Worm (Caenorhabditis elegans): ENCODE results near the gene snpc-1.2.

- TF ChIP-seq ama-1 (optimal IDR thresholded peaks at IDR 0.05) = no peak
- no peak for TF ChIP-seq nhr-76 (tag; optimal IDR thresholded peaks at IDR 0.05)
- TF ChIP-seq skn-1 (tag; optimal IDR thresholded peaks at IDR 0.05) = no peak
- TF ChIP-seq isw-1 (GFP tag; IDR thresholded peaks at IDR 0.05) = no peak
- TF ChIP-seq F16B12.6 (tag; optimal IDR thresholded peaks at IDR 0.05) = no peak
- no peak for TF ChIP-seq efl-3 (GFP tag; optimal IDR thresholded peaks at IDR 0.05)
- no peak for TF ChIP-seq grh-1 (GFP tag; IDR thresholded peaks at IDR 0.05)
- TF ChIP-seq zag-1 (tag; optimal IDR thresholded peaks at IDR 0.05) = no peak
- no peak for TF ChIP-seq ces-1 (GFP tag; optimal IDR thresholded peaks at IDR 0.05)
- no peak for TF ChIP-seq nhr-237 (tag; optimal IDR thresholded peaks at IDR 0.05)
- no peak for TF ChIP-seq lin-39 (tag; optimal IDR thresholded peaks at IDR 0.05)
Measured at ce11 chrIII:13176876-13177275, 7.5 kb upstream of the snpc-1.2 start.

Measured in whole organism, L1 larva.